Worm (Caenorhabditis elegans): ENCODE results near the gene K07D4.9.

K07D4.9 gene

ce11 chrII:4028276-4028675, at the start of gene K07D4.9:
K07D4.9 (plus strand) TSS chrII:4028576.
- TF ChIP-seq hmg-11 (tag; optimal IDR thresholded peaks at IDR 0.05) (no peak), pha-4 (tag; optimal IDR thresholded peaks at IDR 0.05) (no peak), lin-15B (tag; optimal IDR thresholded peaks at IDR 0.05) (no peak), elt-3 (tag; optimal IDR thresholded peaks at IDR 0.05) (no peak), pqm-1 (tag; optimal IDR thresholded peaks at IDR 0.05) (no peak), ztf-4 (tag; optimal IDR thresholded peaks at IDR 0.05) (no peak), ceh-82 (tag; optimal IDR thresholded peaks at IDR 0.05) (no peak), nhr-12 (tag; optimal IDR thresholded peaks at IDR 0.05) (no peak), eor-1 (tag; optimal IDR thresholded peaks at IDR 0.05) (no peak), fos-1 (tag; optimal IDR thresholded peaks at IDR 0.05) (no peak)

ce11 chrII:3980373-3980772, 48.0 kb upstream of the K07D4.9 start:
- no peak for TF ChIP-seq mdl-1 (tag; optimal IDR thresholded peaks at IDR 0.05)
- TF ChIP-seq daf-12 (tag; optimal IDR thresholded peaks at IDR 0.05), result no peak

- TF ChIP-seq nfya-1 (tag; optimal IDR thresholded peaks at IDR 0.05; ENCODE audit: insufficient read depth), result peak; percentile 76
- no peak for TF ChIP-seq eor-1 (tag; optimal IDR thresholded peaks at IDR 0.05)
Observed at ce11 chrII:3982313-3982712, 46.1 kb upstream of the K07D4.9 start, which contains the start of gene lin-31. lin-31 (plus strand) TSS chrII:3982549.

ce11 chrII:3984242-3984641, 44.1 kb upstream of the K07D4.9 start:
- no peak for TF ChIP-seq mml-1 (tag; optimal IDR thresholded peaks at IDR 0.05)

DNA sequence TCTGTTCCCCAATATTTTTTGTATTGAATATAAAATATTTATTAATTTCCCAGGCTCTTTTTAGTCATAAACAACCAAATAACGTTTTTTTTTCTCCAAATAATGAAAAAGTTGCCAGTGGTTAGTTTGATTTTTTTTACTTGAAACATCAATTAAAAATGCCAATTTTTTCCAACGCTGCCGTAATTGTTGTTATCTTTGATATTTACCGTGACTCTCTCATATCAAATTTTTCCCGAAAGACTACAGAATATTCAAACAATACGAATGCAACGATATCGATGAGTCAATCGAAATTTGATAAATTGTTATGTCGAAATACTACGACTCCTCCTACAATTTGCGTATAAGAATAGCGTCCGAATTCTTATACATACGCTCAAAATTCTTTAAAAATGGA, 41.5 kb upstream of the K07D4.9 start, which contains the start of gene K10G6.5:
Gene K10G6.5, plus strand, starts transcription at position 345 of the 400 bp plus-strand sequence.
- TF ChIP-seq unc-39 (tag; optimal IDR thresholded peaks at IDR 0.05), result no peak
- peak; percentile 68 for TF ChIP-seq elt-2 (tag; optimal IDR thresholded peaks at IDR 0.05)

DNA sequence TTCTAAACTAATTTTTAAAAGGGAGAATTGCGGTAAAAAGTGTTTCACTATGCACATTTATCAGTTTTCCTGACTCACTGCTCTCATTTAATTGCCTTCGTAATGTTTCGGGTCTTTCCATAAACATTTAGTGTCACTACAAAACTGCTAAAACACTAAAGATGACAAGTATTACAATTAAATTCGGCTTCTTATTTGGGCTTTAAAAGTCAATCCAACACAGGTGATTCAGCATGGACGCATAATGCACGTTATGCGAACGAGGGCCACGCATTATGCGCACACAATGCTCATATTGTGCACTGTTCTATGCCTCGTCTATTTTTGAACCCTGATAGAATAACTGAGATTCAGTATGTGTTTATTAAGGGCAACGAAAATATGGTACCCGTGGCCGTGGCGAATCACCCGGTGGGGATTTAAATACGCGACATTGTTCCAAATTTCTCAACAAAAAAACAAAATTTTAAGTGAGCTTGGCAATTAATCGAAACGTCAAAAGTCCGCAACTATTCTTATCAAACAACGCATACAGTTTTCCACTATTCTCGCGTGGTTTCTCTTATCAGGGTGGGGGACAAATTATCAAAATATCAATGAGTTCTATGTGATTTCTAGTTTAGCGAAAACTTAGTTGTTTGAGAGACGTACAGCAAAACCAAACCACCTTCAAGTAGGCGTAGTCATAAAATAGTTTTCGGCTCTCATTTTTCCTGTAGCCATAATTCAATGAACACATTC, 38.6 kb upstream of the K07D4.9 start, which contains the start of gene Y14H12A.2:
Gene Y14H12A.2, minus strand, starts transcription at position 51 of the 741 bp plus-strand sequence.
- TF ChIP-seq nhr-11 (tag; optimal IDR thresholded peaks at IDR 0.05), result no peak
- TF ChIP-seq unc-39 (tag; optimal IDR thresholded peaks at IDR 0.05), result no peak
- TF ChIP-seq snpc-4 (tag; optimal IDR thresholded peaks at IDR 0.05), result no peak
- TF ChIP-seq nhr-77 (tag; optimal IDR thresholded peaks at IDR 0.05), result no peak
- TF ChIP-seq ZK546.5 (tag; optimal IDR thresholded peaks at IDR 0.05), result no peak
- peak; percentile 90 for TF ChIP-seq elt-2 (tag; optimal IDR thresholded peaks at IDR 0.05)
- TF ChIP-seq nhr-67 (tag; optimal IDR thresholded peaks at IDR 0.05), result no peak
- TF ChIP-seq nhr-23 (tag; optimal IDR thresholded peaks at IDR 0.05), result no peak
- no peak for TF ChIP-seq ceh-9 (tag; optimal IDR thresholded peaks at IDR 0.05)
- TF ChIP-seq ztf-4 (tag; optimal IDR thresholded peaks at IDR 0.05), result no peak
- TF ChIP-seq skn-1 (tag; optimal IDR thresholded peaks at IDR 0.05), result no peak
- TF ChIP-seq ama-1 (optimal IDR thresholded peaks at IDR 0.05), result no peak
- no peak for TF ChIP-seq fkh-10 (GFP tag; optimal IDR thresholded peaks at IDR 0.05)
- no peak for TF ChIP-seq jun-1 (tag; optimal IDR thresholded peaks at IDR 0.05)
- TF ChIP-seq lin-39 (tag; optimal IDR thresholded peaks at IDR 0.05), result no peak
- no peak for TF ChIP-seq hmg-11 (tag; optimal IDR thresholded peaks at IDR 0.05)
- TF ChIP-seq pqm-1 (tag; optimal IDR thresholded peaks at IDR 0.05), result peak; percentile 57

DNA sequence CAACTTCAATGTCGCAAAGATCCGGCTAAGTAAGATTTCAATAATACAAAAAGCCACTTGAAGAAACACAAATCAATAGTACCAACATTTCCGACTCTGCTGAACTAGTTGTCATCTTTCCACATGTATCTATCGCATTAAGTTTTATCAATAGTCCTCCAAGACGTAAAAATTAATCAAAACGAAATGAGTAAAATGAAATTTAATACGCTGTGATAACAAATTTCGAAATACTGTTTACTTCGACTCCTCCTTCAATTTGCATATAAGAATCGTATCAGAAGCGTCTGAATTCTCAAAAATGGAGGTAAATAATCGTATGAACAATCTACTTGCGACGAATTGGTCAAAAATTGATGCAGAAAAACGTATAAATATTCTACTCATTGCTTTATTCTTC, 37.7 kb upstream of the K07D4.9 start:
- no peak for TF ChIP-seq hmg-11 (tag; optimal IDR thresholded peaks at IDR 0.05)
- no peak for TF ChIP-seq pha-4 (tag; optimal IDR thresholded peaks at IDR 0.05)
- TF ChIP-seq eor-1 (tag; optimal IDR thresholded peaks at IDR 0.05), result no peak
- no peak for TF ChIP-seq nhr-237 (tag; optimal IDR thresholded peaks at IDR 0.05)
- no peak for TF ChIP-seq snpc-4 (tag; optimal IDR thresholded peaks at IDR 0.05)
- peak; percentile 46 for TF ChIP-seq pqm-1 (tag; optimal IDR thresholded peaks at IDR 0.05)
- peak; percentile 85 for TF ChIP-seq elt-2 (tag; optimal IDR thresholded peaks at IDR 0.05)
- no peak for TF ChIP-seq elt-1 (tag; optimal IDR thresholded peaks at IDR 0.05)
